Fruit fly (Drosophila melanogaster): ENCODE data around the gene Axs.

The Axs gene

DNA sequence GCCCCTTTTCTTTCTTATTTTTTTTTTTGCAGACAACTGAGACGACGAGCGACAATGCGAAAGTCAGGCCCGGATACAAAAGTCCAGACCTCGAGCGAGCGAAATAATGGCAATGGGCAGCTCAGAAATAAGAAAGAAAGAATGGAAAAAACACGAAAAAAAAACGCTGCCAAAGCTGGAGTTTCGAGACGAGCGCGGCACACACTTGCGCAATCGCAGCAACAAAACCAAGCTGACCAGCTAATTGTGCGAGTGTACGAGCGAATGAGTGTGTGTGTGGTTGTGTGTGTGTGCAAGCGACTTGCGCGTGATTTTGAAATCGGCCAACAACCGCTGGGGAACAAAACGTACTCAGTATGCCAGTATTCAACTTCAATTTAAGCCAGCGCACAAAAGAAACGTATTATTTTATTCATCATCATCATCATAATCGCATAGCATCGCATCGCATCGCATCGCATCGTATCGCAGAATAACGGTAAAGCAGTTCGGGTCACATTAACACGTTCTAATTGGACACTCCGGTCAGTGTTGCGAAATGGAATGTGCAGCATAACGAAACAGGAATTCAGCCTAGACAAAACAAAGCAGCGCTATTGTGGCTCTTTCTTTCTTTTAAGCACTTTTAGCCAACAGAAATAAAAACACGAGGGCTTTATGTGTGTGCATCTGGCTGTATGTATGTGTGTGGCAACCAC is 35.8 kb downstream of the Axs start (continued):
- TF ChIP-seq pum (GFP tag; optimal IDR thresholded peaks at IDR 0.05) (no peak), stwl (tag; optimal IDR thresholded peaks at IDR 0.05) (peak; percentile 91), insv (GFP tag; optimal IDR thresholded peaks at IDR 0.05) (peak in 1 of 2 experiments; percentile 79), nerfin-1 (tag; optimal IDR thresholded peaks at IDR 0.05) (no peak), ewg (GFP tag; optimal IDR thresholded peaks at IDR 0.05) (peak; percentile 6), CG13624 (GFP tag; optimal IDR thresholded peaks at IDR 0.05) (no peak), crc (GFP tag; optimal IDR thresholded peaks at IDR 0.05) (no peak), grau (tag; optimal IDR thresholded peaks at IDR 0.05) (no peak), Dref (GFP tag; IDR thresholded peaks at IDR 0.05) (no peak), cato (GFP tag; optimal IDR thresholded peaks at IDR 0.05; ENCODE audit: borderline replicate concordance) (no peak), CG9727 (GFP tag; optimal IDR thresholded peaks at IDR 0.05) (no peak), Elba2 (GFP tag; optimal IDR thresholded peaks at IDR 0.05) (peak; percentile 25), Med (GFP tag) (peak; percentile 22), ems (GFP tag; optimal IDR thresholded peaks at IDR 0.05) (no peak), z (GFP tag; IDR thresholded peaks at IDR 0.05) (no peak), Jarid2 (GFP tag; optimal IDR thresholded peaks at IDR 0.05) (no peak), corto (GFP tag; optimal IDR thresholded peaks at IDR 0.05) (peak; percentile 7), HLH4C (GFP tag; IDR thresholded peaks at IDR 0.05; ENCODE audit: partially characterized antibody) (no peak), CG42726 (GFP tag; IDR thresholded peaks at IDR 0.05; ENCODE audit: partially characterized antibody) (no peak), CoRest (tag; optimal IDR thresholded peaks at IDR 0.05) (no peak), Pdp1 (GFP tag; optimal IDR thresholded peaks at IDR 0.05) (peak in 1 of 2 experiments; percentile 62), eve (GFP tag; optimal IDR thresholded peaks at IDR 0.05) (no peak), CG18619 (GFP tag; optimal IDR thresholded peaks at IDR 0.05) (no peak), CG6813 (GFP tag; optimal IDR thresholded peaks at IDR 0.05) (no peak), exex (tag; optimal IDR thresholded peaks at IDR 0.05) (no peak), CG17186 (GFP tag; optimal IDR thresholded peaks at IDR 0.05) (no peak), Poxn (GFP tag; IDR thresholded peaks at IDR 0.05) (no peak), CG33557 (GFP tag; optimal IDR thresholded peaks at IDR 0.05) (no peak), Vsx1 (GFP tag; optimal IDR thresholded peaks at IDR 0.05) (peak; percentile 2), CG6175 (GFP tag; IDR thresholded peaks at IDR 0.05) (no peak), CG12236 (GFP tag; optimal IDR thresholded peaks at IDR 0.05) (no peak), psq (GFP tag; optimal IDR thresholded peaks at IDR 0.05) (no peak), chinmo (GFP tag; IDR thresholded peaks at IDR 0.05; ENCODE audit: partially characterized antibody) (no peak), bsh (GFP tag; optimal IDR thresholded peaks at IDR 0.05) (peak in 1 of 2 experiments; percentile 15), ara (GFP tag; IDR thresholded peaks at IDR 0.05) (no peak)

DNA sequence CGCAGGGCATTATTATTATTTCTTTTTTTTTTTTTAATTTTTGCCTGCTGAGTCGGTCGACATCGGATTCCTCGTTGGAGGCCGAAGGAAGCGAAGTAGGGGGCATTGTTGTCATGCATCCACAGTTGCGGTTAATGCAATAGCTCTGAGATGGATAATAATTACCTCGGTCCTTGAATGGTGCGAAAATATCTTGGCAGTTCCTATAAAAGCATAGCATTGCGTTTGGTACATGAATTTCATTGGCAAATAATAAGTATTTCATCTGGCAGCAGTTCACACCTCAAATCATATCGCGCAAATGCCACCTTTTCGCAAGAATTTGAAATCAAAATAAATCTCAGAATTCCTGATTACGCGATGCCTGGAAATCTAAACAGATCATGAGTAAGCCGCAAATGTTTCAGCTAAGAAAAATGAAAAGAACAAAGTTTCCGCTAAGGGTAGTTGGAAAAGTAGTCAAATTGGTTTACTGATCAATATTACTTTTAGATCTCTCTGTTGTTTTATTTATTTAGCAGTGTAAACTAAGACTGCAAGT is 36.5 kb downstream of the Axs start:
- TF ChIP-seq trh (GFP tag; optimal IDR thresholded peaks at IDR 0.05) (no peak), gt (GFP tag; IDR thresholded peaks at IDR 0.05) (no peak), crc (GFP tag; optimal IDR thresholded peaks at IDR 0.05) (no peak), exex (tag; optimal IDR thresholded peaks at IDR 0.05) (no peak), Chrac-16 (GFP tag; optimal IDR thresholded peaks at IDR 0.05) (no peak), h (optimal IDR thresholded peaks at IDR 0.05) (no peak), crol (GFP tag; IDR thresholded peaks at IDR 0.05) (no peak), hb (GFP tag; IDR thresholded peaks at IDR 0.05; ENCODE audit: partially characterized antibody) (no peak), NK7.1 (GFP tag; optimal IDR thresholded peaks at IDR 0.05) (no peak), aop (GFP tag; IDR thresholded peaks at IDR 0.05) (no peak), B-H2 (GFP tag; optimal IDR thresholded peaks at IDR 0.05) (no peak), sqz (GFP tag; optimal IDR thresholded peaks at IDR 0.05) (no peak), CG7271 (tag; optimal IDR thresholded peaks at IDR 0.05) (no peak)

All from whole organism, embryonic.